Worm (Caenorhabditis elegans) whole organism, L4/young adult: ENCODE data around the gene F49H6.5.

Source experiments
- W03F9.2 ChIP-seq: fragments of 150-350 bp; optimal IDR thresholded peaks from 2 replicates; lab custom pipeline; 2014; ENCODE audit warnings: missing biosample characterization, missing genetic modification characterization
- dao-5 ChIP-seq: sonication (generic microtip); optimal IDR thresholded peaks from 2 replicates; lab custom pipeline; 2016; ENCODE audit warnings: missing genotype, missing genetic modification characterization, moderate library complexity, missing compliant biosample characterization

- TF ChIP-seq W03F9.2 (tag; lab: Kevin White, UChicago) (no peak), dao-5 (no peak)
Observed at ce11 chrV:17042263-17042662, 19.2 kb downstream of the F49H6.5 start, which contains the start of gene hpo-33.
